Fruit fly (Drosophila melanogaster) Kc167 (cell line): ENCODE measurements around the gene CG6569.

Experiments used
- Myc ChIP-seq: fragments of >200 bp; optimal IDR thresholded peaks from 2 replicates; lab custom pipeline; 2017; ENCODE audit warnings: missing external identifiers
- Sin3A ChIP-seq: fragments of >200 bp; optimal IDR thresholded peaks from 2 replicates; lab custom pipeline; 2018; ENCODE audit warnings: missing external identifiers
- h ChIP-seq: fragments of >200 bp; optimal IDR thresholded peaks from 3 replicates; lab custom pipeline; 2018; ENCODE audit warnings: missing external identifiers
- insv ChIP-seq: fragments of >200 bp; optimal IDR thresholded peaks from 3 replicates; lab custom pipeline; 2018; ENCODE audit warnings: missing external identifiers
- psq ChIP-seq: fragments of >200 bp; optimal IDR thresholded peaks from 2 replicates; lab custom pipeline; 2017; ENCODE audit warnings: missing external identifiers
- ttk ChIP-seq: sonication (Bioruptor generic); optimal IDR thresholded peaks from 2 replicates; lab custom pipeline; 2017; ENCODE audit warnings: missing external identifiers

DNA sequence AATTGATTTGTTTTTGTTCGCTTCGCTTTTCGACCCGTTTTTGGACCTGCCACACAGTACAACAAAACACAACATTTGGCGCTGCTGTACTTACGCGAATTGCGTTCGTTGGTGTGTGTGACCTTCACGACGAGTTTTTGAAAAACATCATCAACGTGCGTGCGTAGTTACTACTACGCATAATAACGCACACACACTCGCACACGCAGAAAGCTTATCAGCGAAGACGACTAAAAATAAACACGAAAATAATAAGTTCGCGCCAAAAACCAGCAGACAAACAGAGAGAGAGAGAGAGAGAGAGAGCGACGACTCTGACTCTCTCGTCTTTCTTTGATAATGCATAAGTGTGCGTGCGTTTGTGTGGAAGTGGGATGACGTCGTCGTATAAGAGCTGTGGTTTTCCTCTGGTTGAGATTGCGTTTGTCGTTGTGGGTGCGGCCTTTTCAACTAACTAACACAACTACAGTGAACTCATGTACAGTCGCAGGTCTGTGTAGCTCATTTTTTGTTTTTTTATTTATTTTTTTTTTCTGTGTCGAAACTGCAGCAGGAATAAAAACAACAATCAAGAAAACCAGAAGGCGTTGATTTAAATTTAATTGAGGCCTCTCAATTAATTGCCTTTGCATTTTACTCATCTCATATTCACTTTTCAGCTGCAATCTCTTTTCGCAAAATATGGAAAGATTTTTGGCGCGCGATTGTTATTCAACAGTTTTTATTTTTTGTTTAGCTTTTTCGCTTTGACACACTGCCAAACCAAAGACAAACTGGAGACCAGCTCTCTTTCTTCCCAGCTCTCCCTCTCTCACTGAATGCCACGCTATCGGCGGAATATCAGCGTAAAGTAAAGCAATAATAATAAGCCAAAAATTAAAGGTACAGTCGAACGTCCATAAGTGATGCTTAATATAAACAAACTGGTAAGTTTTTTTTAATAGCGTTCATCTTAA is 13.8 kb downstream of the CG6569 start:
- TF ChIP-seq psq (lab: Kevin White, UChicago), result no peak
- no peak for TF ChIP-seq Sin3A (lab: Kevin White, UChicago)
- no peak for TF ChIP-seq ttk (lab: Kevin White, UChicago)
- TF ChIP-seq h (lab: Kevin White, UChicago), result no peak
- TF ChIP-seq insv, result no peak
- TF ChIP-seq Myc (lab: Kevin White, UChicago), result no peak
